Worm (Caenorhabditis elegans) whole organism, L1 larva: ENCODE data around the gene H10E21.5.

Source experiments
- C04F5.9 ChIP-seq: sonication (generic microtip); optimal IDR thresholded peaks from 2 replicates; lab custom pipeline; 2016; ENCODE audit warnings: missing genetic modification characterization, missing compliant biosample characterization
- C16A3.4 ChIP-seq: fragments of 150-350 bp; optimal IDR thresholded peaks from 2 replicates; lab custom pipeline; 2014; ENCODE audit warnings: missing biosample characterization, missing genetic modification characterization
- C34B4.2 ChIP-seq: sonication (generic microtip); optimal IDR thresholded peaks from 2 replicates; lab custom pipeline; 2017; ENCODE audit warnings: mild to moderate bottlenecking, missing genetic modification characterization, missing compliant biosample characterization
- Y116A8C.19 ChIP-seq: sonication (generic microtip); optimal IDR thresholded peaks from 2 replicates; lab custom pipeline; 2016; ENCODE audit warnings: missing compliant biosample characterization, missing genetic modification characterization, borderline replicate concordance
- aha-1 ChIP-seq: fragments of 150-350 bp; optimal IDR thresholded peaks from 2 replicates; lab custom pipeline; 2014; ENCODE audit warnings: missing biosample characterization, missing genetic modification characterization
- alr-1 ChIP-seq: fragments of 200-800 bp; sonication (Bioruptor generic); optimal IDR thresholded peaks from 2 replicates; lab custom pipeline; 2018; ENCODE audit warnings: borderline replicate concordance, mild to moderate bottlenecking, missing genetic modification characterization, missing compliant biosample characterization
- ama-1 ChIP-seq: fragments of 150-350 bp; optimal IDR thresholded peaks from 2 replicates; lab custom pipeline; 2014
- ceh-63 ChIP-seq: fragments of 200-800 bp; sonication (Bioruptor generic); optimal IDR thresholded peaks from 2 replicates; lab custom pipeline; 2018; ENCODE audit warnings: mild to moderate bottlenecking, missing genetic modification characterization, missing compliant biosample characterization
- ceh-8 ChIP-seq: fragments of 200-800 bp; sonication (Bioruptor generic); optimal IDR thresholded peaks from 2 replicates; lab custom pipeline; 2018; ENCODE audit warnings: mild to moderate bottlenecking, missing genetic modification characterization, moderate library complexity, missing compliant biosample characterization
- ceh-82 ChIP-seq, 3 experiments: fragments of 150-350 bp in 1 of 3; sonication (generic microtip) in 2 of 3; optimal IDR thresholded peaks; 2 replicates each; lab custom pipeline; 2014 to 2017; ENCODE audit warnings: missing biosample characterization in 3 of 3, missing genetic modification characterization in 3 of 3
- ceh-88 ChIP-seq: fragments of 200-800 bp; sonication (Bioruptor generic); IDR thresholded peaks from 2 replicates; pipeline ENCODE4 v1.3.6; 2022; ENCODE audit warnings: missing genetic modification characterization, missing compliant biosample characterization
- ceh-90 ChIP-seq: sonication (generic microtip); optimal IDR thresholded peaks from 2 replicates; lab custom pipeline; 2016; ENCODE audit warnings: missing genetic modification characterization, missing compliant biosample characterization
- ces-1 ChIP-seq: fragments of 150-350 bp; optimal IDR thresholded peaks from 2 replicates; lab custom pipeline; 2014; ENCODE audit warnings: missing biosample characterization, missing genetic modification reagents, missing genetic modification characterization
- dpl-1 ChIP-seq, 3 experiments: fragments of 150-350 bp in 2 of 3; sonication (generic microtip) in 1 of 3; optimal IDR thresholded peaks; 2 replicates each; lab custom pipeline; 2014 to 2017; ENCODE audit warnings: missing biosample characterization in 3 of 3, missing genetic modification characterization in 3 of 3, missing genetic modification reagents in 3 of 3
- dsc-1 ChIP-seq: sonication (generic microtip); optimal IDR thresholded peaks from 2 replicates; lab custom pipeline; 2016; ENCODE audit warnings: mild to moderate bottlenecking, missing genetic modification characterization, missing compliant biosample characterization
- efl-3 ChIP-seq: fragments of 200-800 bp; sonication (Bioruptor generic); optimal IDR thresholded peaks from 2 replicates; lab custom pipeline; 2018; ENCODE audit warnings: mild to moderate bottlenecking, missing genetic modification characterization, missing compliant biosample characterization
- egl-13 ChIP-seq: sonication (generic microtip); optimal IDR thresholded peaks from 2 replicates; lab custom pipeline; 2016; ENCODE audit warnings: missing genotype, missing genetic modification reagents, missing genetic modification characterization, missing compliant biosample characterization
- egl-27 ChIP-seq, 2 experiments: fragments of 150-350 bp in 1 of 2; sonication (generic microtip); optimal IDR thresholded peaks; 3 replicates each; lab custom pipeline; 2017 to 2018; ENCODE audit warnings: missing biosample characterization in 2 of 2, missing genetic modification characterization in 2 of 2, missing genetic modification reagents in 2 of 2
- fkh-10 ChIP-seq: sonication (generic microtip); optimal IDR thresholded peaks from 2 replicates; lab custom pipeline; 2017; ENCODE audit warnings: missing biosample characterization, missing genetic modification reagents, missing genetic modification characterization
- fkh-8 ChIP-seq: sonication (generic microtip); optimal IDR thresholded peaks from 2 replicates; lab custom pipeline; 2016; ENCODE audit warnings: mild to moderate bottlenecking, missing genetic modification characterization, missing compliant biosample characterization
- fos-1 ChIP-seq: fragments of 150-350 bp; optimal IDR thresholded peaks from 2 replicates; lab custom pipeline; 2014; ENCODE audit warnings: missing biosample characterization, missing genetic modification characterization
- hlh-17 ChIP-seq: fragments of 200-800 bp; sonication (Bioruptor generic); optimal IDR thresholded peaks from 2 replicates; lab custom pipeline; 2018; ENCODE audit warnings: missing genetic modification characterization, mild to moderate bottlenecking, missing compliant biosample characterization, moderate library complexity, borderline replicate concordance
- hpl-2 ChIP-seq: fragments of 150-350 bp; optimal IDR thresholded peaks from 2 replicates; lab custom pipeline; 2014; ENCODE audit warnings: missing biosample characterization, missing genetic modification reagents, missing genetic modification characterization
- irx-1 ChIP-seq: sonication (generic microtip); optimal IDR thresholded peaks from 2 replicates; lab custom pipeline; 2016; ENCODE audit warnings: missing genetic modification characterization, missing compliant biosample characterization
- isw-1 ChIP-seq: fragments of 200-800 bp; sonication (Bioruptor generic); IDR thresholded peaks from 2 replicates; pipeline ENCODE4 v1.3.6; 2022; ENCODE audit warnings: missing genetic modification characterization, missing compliant biosample characterization
- jun-1 ChIP-seq: fragments of 150-350 bp; optimal IDR thresholded peaks from 2 replicates; lab custom pipeline; 2014; ENCODE audit warnings: missing biosample characterization, missing genetic modification reagents, missing genetic modification characterization
- lin-15B ChIP-seq: fragments of 150-350 bp; sonication (generic microtip); optimal IDR thresholded peaks from 3 replicates; lab custom pipeline; 2014; ENCODE audit warnings: missing biosample characterization, missing genetic modification characterization
- lin-35 ChIP-seq, 2 experiments: fragments of 150-350 bp; optimal IDR thresholded peaks; 2 replicates each; lab custom pipeline; 2014; ENCODE audit warnings: missing biosample characterization in 2 of 2, missing genetic modification characterization in 2 of 2, missing genetic modification reagents in 2 of 2
- lin-39 ChIP-seq: fragments of 150-350 bp; optimal IDR thresholded peaks from 2 replicates; lab custom pipeline; 2014; ENCODE audit warnings: missing biosample characterization, missing genetic modification reagents, missing genetic modification characterization
- lir-3 ChIP-seq: sonication (generic microtip); optimal IDR thresholded peaks from 2 replicates; lab custom pipeline; 2016; ENCODE audit warnings: mild to moderate bottlenecking, missing genetic modification characterization, moderate library complexity, missing compliant biosample characterization; ENCODE audit not compliant: poor library complexity
- lsy-2 ChIP-seq, 2 experiments: fragments of 150-350 bp; optimal IDR thresholded peaks; 2 replicates each; lab custom pipeline; 2014; ENCODE audit warnings: missing biosample characterization in 2 of 2, missing genetic modification characterization in 2 of 2
- mab-9 ChIP-seq: fragments of 200-800 bp; sonication (Bioruptor generic); IDR thresholded peaks from 2 replicates; pipeline ENCODE4 v1.3.6; 2022; ENCODE audit warnings: missing genetic modification reagents, missing genetic modification characterization, missing compliant biosample characterization
- mef-2 ChIP-seq: fragments of 150-350 bp; optimal IDR thresholded peaks from 2 replicates; lab custom pipeline; 2014; ENCODE audit warnings: missing biosample characterization, missing genetic modification characterization
- nhr-11 ChIP-seq: fragments of 150-350 bp; optimal IDR thresholded peaks from 2 replicates; lab custom pipeline; 2014; ENCODE audit warnings: missing biosample characterization, missing genetic modification characterization
- nhr-12 ChIP-seq: sonication (generic microtip); optimal IDR thresholded peaks from 2 replicates; lab custom pipeline; 2017; ENCODE audit warnings: missing biosample characterization, missing genetic modification characterization
- nhr-19 ChIP-seq: fragments of 200-800 bp; sonication (Bioruptor generic); conservative IDR thresholded peaks from 2 replicates; pipeline ENCODE4 v1.3.6; 2022; ENCODE audit warnings: missing genetic modification characterization, missing compliant biosample characterization
- nhr-20 ChIP-seq: sonication (generic microtip); optimal IDR thresholded peaks from 2 replicates; lab custom pipeline; 2016; ENCODE audit warnings: mild to moderate bottlenecking, missing genetic modification characterization, missing compliant biosample characterization
- nhr-77 ChIP-seq: fragments of 150-350 bp; optimal IDR thresholded peaks from 2 replicates; lab custom pipeline; 2014; ENCODE audit warnings: missing biosample characterization, missing genetic modification characterization
- nhr-84 ChIP-seq: sonication (generic microtip); optimal IDR thresholded peaks from 2 replicates; lab custom pipeline; 2017; ENCODE audit warnings: missing biosample characterization, missing genetic modification characterization
- nhr-85 ChIP-seq: sonication (generic microtip); peaks from one replicate; lab custom pipeline; 2016; ENCODE audit warnings: missing genetic modification characterization, inconsistent platforms, missing compliant biosample characterization
- nhr-90 ChIP-seq: sonication (generic microtip); optimal IDR thresholded peaks from 2 replicates; lab custom pipeline; 2016; ENCODE audit warnings: mild to moderate bottlenecking, missing genetic modification characterization, missing compliant biosample characterization; ENCODE audit not compliant: poor library complexity
- pax-3 ChIP-seq: fragments of 200-800 bp; sonication (Bioruptor generic); optimal IDR thresholded peaks from 2 replicates; lab custom pipeline; 2018; ENCODE audit warnings: mild to moderate bottlenecking, missing genetic modification characterization, moderate library complexity, missing compliant biosample characterization
- pqm-1 ChIP-seq: sonication (generic microtip); optimal IDR thresholded peaks from 3 replicates; lab custom pipeline; 2017; ENCODE audit warnings: missing biosample characterization, missing genetic modification characterization
- rnt-1 ChIP-seq: sonication (generic microtip); optimal IDR thresholded peaks from 2 replicates; lab custom pipeline; 2016; ENCODE audit warnings: mild to moderate bottlenecking, missing genetic modification characterization, moderate library complexity, missing compliant biosample characterization
- skn-1 ChIP-seq: fragments of 150-350 bp; optimal IDR thresholded peaks from 2 replicates; lab custom pipeline; 2014; ENCODE audit warnings: missing biosample characterization, missing genetic modification characterization
- snu-23 ChIP-seq: sonication (generic microtip); optimal IDR thresholded peaks from 2 replicates; lab custom pipeline; 2016; ENCODE audit warnings: missing genetic modification characterization, missing compliant biosample characterization
- swsn-7 ChIP-seq: sonication (generic microtip); optimal IDR thresholded peaks from 2 replicates; lab custom pipeline; 2016; ENCODE audit warnings: missing genetic modification characterization, missing compliant biosample characterization
- tbx-2 ChIP-seq: sonication (generic microtip); optimal IDR thresholded peaks from 2 replicates; lab custom pipeline; 2016; ENCODE audit warnings: missing genetic modification characterization, missing compliant biosample characterization
- unc-130 ChIP-seq: fragments of 150-350 bp; optimal IDR thresholded peaks from 2 replicates; lab custom pipeline; 2017; ENCODE audit warnings: missing biosample characterization, missing genetic modification characterization, inconsistent platforms
- unc-30 ChIP-seq: sonication (generic microtip); optimal IDR thresholded peaks from 2 replicates; lab custom pipeline; 2017; ENCODE audit warnings: missing biosample characterization, missing genetic modification characterization
- unc-98 ChIP-seq: fragments of 200-800 bp; sonication (Bioruptor generic); IDR thresholded peaks from 2 replicates; pipeline ENCODE4 v1.3.6; 2022; ENCODE audit warnings: missing genetic modification characterization, missing compliant biosample characterization
- xbp-1 ChIP-seq: sonication (generic microtip); optimal IDR thresholded peaks from 2 replicates; lab custom pipeline; 2016; ENCODE audit warnings: missing genetic modification characterization, missing compliant biosample characterization
- zip-4 ChIP-seq: fragments of 200-800 bp; sonication (Bioruptor generic); optimal IDR thresholded peaks from 2 replicates; lab custom pipeline; 2018; ENCODE audit warnings: mild to moderate bottlenecking, missing genetic modification characterization, moderate library complexity, missing compliant biosample characterization
- ztf-4 ChIP-seq: fragments of 150-350 bp; optimal IDR thresholded peaks from 2 replicates; lab custom pipeline; 2014; ENCODE audit warnings: missing biosample characterization, missing genetic modification characterization

Gene H10E21.5

DNA sequence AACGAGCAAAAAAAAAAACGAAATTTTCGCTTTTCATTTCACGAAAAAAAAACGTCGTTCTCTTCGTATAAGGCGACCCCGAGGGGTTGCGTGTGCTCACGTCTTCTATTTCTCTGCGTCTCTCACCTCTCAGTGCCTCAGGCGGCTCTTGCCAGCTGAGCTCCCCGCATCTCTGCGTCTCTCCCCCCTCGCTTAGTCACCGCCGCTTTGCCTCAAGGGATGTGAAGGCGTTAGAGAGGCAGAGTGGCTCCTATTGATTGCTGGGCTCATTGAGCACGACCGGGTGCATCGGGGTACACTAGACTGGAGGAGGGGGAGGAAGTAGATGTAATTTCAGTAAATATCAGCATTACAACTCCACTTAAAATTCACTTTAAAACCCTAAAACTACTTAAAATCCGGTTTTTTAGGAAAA is 1.8 kb upstream of the H10E21.5 start:
- peak; percentile 60 for TF ChIP-seq snu-23 (GFP tag; lab: Kevin White, UChicago)
- TF ChIP-seq irx-1, result peak; percentile 15
- no peak for TF ChIP-seq lin-15B
- TF ChIP-seq ztf-4, result peak; percentile 37
- TF ChIP-seq nhr-90 (tag; lab: Kevin White, UChicago), result no peak
- TF ChIP-seq isw-1 (GFP tag; lab: Robert Waterston, UW), result peak; percentile 53
- TF ChIP-seq unc-130 (tag; lab: Kevin White, UChicago), result no peak
- no peak for TF ChIP-seq nhr-12 (tag; lab: Kevin White, UChicago)
- peak; percentile 43 for TF ChIP-seq fos-1 (tag; lab: Kevin White, UChicago)
- TF ChIP-seq dpl-1 (GFP tag; optimal IDR thresholded peaks at IDR 0.05; lab: Kevin White, UChicago), result peak; percentile 5 to 36 (median 23)
- peak; percentile 65 for TF ChIP-seq tbx-2 (tag; lab: Kevin White, UChicago)
- TF ChIP-seq aha-1 (tag; lab: Kevin White, UChicago), result no peak
- no peak for TF ChIP-seq lir-3 (tag; lab: Kevin White, UChicago)
- TF ChIP-seq nhr-20 (tag; lab: Kevin White, UChicago), result peak; percentile 84
- TF ChIP-seq xbp-1 (tag; lab: Kevin White, UChicago), result peak; percentile 52
- no peak for TF ChIP-seq unc-30
- TF ChIP-seq alr-1, result no peak
- no peak for TF ChIP-seq efl-3 (GFP tag; lab: Kevin White, UChicago)
- TF ChIP-seq nhr-77 (tag; lab: Kevin White, UChicago), result no peak
- TF ChIP-seq ceh-82 (tag; optimal IDR thresholded peaks at IDR 0.05; lab: Kevin White, UChicago), result peak; percentile 46 to 85 (median 77)
- no peak for TF ChIP-seq ceh-63 (GFP tag; lab: Kevin White, UChicago)
- no peak for TF ChIP-seq lin-39
- peak; percentile 32 for TF ChIP-seq ces-1 (GFP tag; lab: Kevin White, UChicago)
- peak; percentile 66 for TF ChIP-seq dsc-1 (tag; lab: Kevin White, UChicago)
- TF ChIP-seq jun-1 (tag; lab: Kevin White, UChicago), result peak; percentile 70
- TF ChIP-seq ceh-8 (GFP tag; lab: Kevin White, UChicago), result peak; percentile 26
- no peak for TF ChIP-seq nhr-11
- no peak for TF ChIP-seq unc-98 (GFP tag; lab: Robert Waterston, UW)
- no peak for TF ChIP-seq ama-1
- TF ChIP-seq hpl-2 (GFP tag; lab: Kevin White, UChicago), result no peak
- peak; percentile 85 for TF ChIP-seq egl-13
- no peak for TF ChIP-seq ceh-90 (tag; lab: Kevin White, UChicago)
- peak in 1 of 2 experiments; percentile 56 for TF ChIP-seq lin-35 (GFP tag; optimal IDR thresholded peaks at IDR 0.05; lab: Kevin White, UChicago)
- TF ChIP-seq swsn-7 (tag; lab: Kevin White, UChicago), result peak; percentile 78
- TF ChIP-seq egl-27 (tag; optimal IDR thresholded peaks at IDR 0.05; lab: Kevin White, UChicago), result no peak
- no peak for TF ChIP-seq C16A3.4 (tag; lab: Kevin White, UChicago)
- TF ChIP-seq ceh-88 (GFP tag; lab: Robert Waterston, UW), result no peak
- TF ChIP-seq mef-2, result no peak
- peak; percentile 43 for TF ChIP-seq skn-1 (tag; lab: Kevin White, UChicago)
- TF ChIP-seq fkh-8 (tag; lab: Kevin White, UChicago), result peak; percentile 79
- TF ChIP-seq pqm-1 (tag; lab: Kevin White, UChicago), result no peak
- TF ChIP-seq pax-3 (tag; lab: Kevin White, UChicago), result peak; percentile 21
- peak; percentile 55 to 59 for TF ChIP-seq lsy-2 (tag; optimal IDR thresholded peaks at IDR 0.05; lab: Kevin White, UChicago)
- no peak for TF ChIP-seq zip-4 (GFP tag; lab: Kevin White, UChicago)
- TF ChIP-seq nhr-19 (GFP tag; lab: Robert Waterston, UW), result no peak
- no peak for TF ChIP-seq C04F5.9 (tag; lab: Kevin White, UChicago)
- TF ChIP-seq rnt-1 (tag; lab: Kevin White, UChicago), result peak; percentile 61
- TF ChIP-seq hlh-17 (GFP tag; lab: Kevin White, UChicago), result no peak
- no peak for TF ChIP-seq C34B4.2 (tag; lab: Kevin White, UChicago)
- peak; percentile 91 for TF ChIP-seq fkh-10 (GFP tag; lab: Kevin White, UChicago)
- no peak for TF ChIP-seq nhr-84
- TF ChIP-seq nhr-85, result no peak
- TF ChIP-seq mab-9 (GFP tag; lab: Robert Waterston, UW), result peak; percentile 61; the same call in 1 of the 2 replicates
- TF ChIP-seq Y116A8C.19 (tag; lab: Kevin White, UChicago), result no peak
